Worm (Caenorhabditis elegans) whole organism, L3 larva: ENCODE data around the gene snr-5.

Experiments used
- lin-39 ChIP-seq: fragments of 150-350 bp; optimal IDR thresholded peaks from 2 replicates; lab custom pipeline; 2018; ENCODE audit warnings: missing biosample characterization, missing genetic modification reagents, missing genetic modification characterization
- nfya-1 ChIP-seq: sonication (generic microtip); optimal IDR thresholded peaks from 2 replicates; lab custom pipeline; 2017; ENCODE audit warnings: missing genetic modification characterization, mild to moderate bottlenecking, missing compliant biosample characterization, antibody characterized with exemption, moderate library complexity; ENCODE audit not compliant: insufficient read depth

ce11 chrIII:7815056-7815366, 46.9 kb upstream of the snr-5 start:
- no peak for TF ChIP-seq nfya-1
- no peak for TF ChIP-seq lin-39 (tag; lab: Kevin White, UChicago)
